Worm (Caenorhabditis elegans) whole organism, young adult: ENCODE measurements around the gene C14A6.6.

Experiments used
- B0019.2 ChIP-seq: fragments of 200-800 bp; sonication (Bioruptor generic); conservative IDR thresholded peaks from 2 replicates; pipeline ENCODE4 v1.3.6; 2022; ENCODE audit warnings: missing genetic modification reagents, missing genetic modification characterization, missing compliant biosample characterization
- B0261.1 ChIP-seq: sonication (generic microtip); optimal IDR thresholded peaks from 2 replicates; lab custom pipeline; 2016; ENCODE audit warnings: mild to moderate bottlenecking, missing genetic modification characterization, moderate library complexity, missing compliant biosample characterization
- B0336.3 ChIP-seq: fragments of 200-800 bp; sonication (Bioruptor generic); IDR thresholded peaks from 2 replicates; pipeline ENCODE4 v1.3.6; 2022; ENCODE audit warnings: missing genetic modification characterization, missing compliant biosample characterization
- C06A6.2 ChIP-seq: fragments of 200-800 bp; sonication (Bioruptor generic); conservative IDR thresholded peaks from 2 replicates; pipeline ENCODE4 v1.3.6; 2022; ENCODE audit warnings: missing genetic modification characterization, missing compliant biosample characterization
- F33H1.4 ChIP-seq: fragments of 200-800 bp; sonication (Bioruptor generic); IDR thresholded peaks from 2 replicates; pipeline ENCODE4 v1.3.6; 2022; ENCODE audit warnings: missing genetic modification reagents, missing genetic modification characterization, missing compliant biosample characterization
- F52B5.7 ChIP-seq: sonication (generic microtip); optimal IDR thresholded peaks from 2 replicates; lab custom pipeline; 2016; ENCODE audit warnings: mild to moderate bottlenecking, missing genetic modification characterization, missing compliant biosample characterization
- F55B11.4 ChIP-seq: sonication (generic microtip); optimal IDR thresholded peaks from 2 replicates; lab custom pipeline; 2016; ENCODE audit warnings: missing compliant biosample characterization, missing genetic modification characterization, borderline replicate concordance; ENCODE audit not compliant: insufficient read depth
- F57C9.4 ChIP-seq: sonication (generic microtip); optimal IDR thresholded peaks from 2 replicates; lab custom pipeline; 2017; ENCODE audit warnings: mild to moderate bottlenecking, missing genetic modification characterization, missing compliant biosample characterization
- T26A5.8 ChIP-seq: sonication (generic microtip); optimal IDR thresholded peaks from 2 replicates; lab custom pipeline; 2016; ENCODE audit warnings: missing genetic modification characterization, missing compliant biosample characterization
- akir-1 ChIP-seq: fragments of 200-800 bp; sonication (Bioruptor generic); optimal IDR thresholded peaks from 2 replicates; lab custom pipeline; 2018; ENCODE audit warnings: mild to moderate bottlenecking, missing genetic modification characterization, moderate library complexity, missing compliant biosample characterization
- athp-1 ChIP-seq: sonication (generic microtip); optimal IDR thresholded peaks from 2 replicates; lab custom pipeline; 2017; ENCODE audit warnings: mild to moderate bottlenecking, missing genetic modification characterization, missing compliant biosample characterization
- attf-5 ChIP-seq: fragments of 200-800 bp; sonication (Bioruptor generic); optimal IDR thresholded peaks from 2 replicates; lab custom pipeline; 2018; ENCODE audit warnings: mild to moderate bottlenecking, missing genetic modification characterization, missing compliant biosample characterization
- bed-1 ChIP-seq: fragments of 200-800 bp; sonication (Bioruptor generic); IDR thresholded peaks from 2 replicates; pipeline ENCODE4 v1.3.6; 2022; ENCODE audit warnings: missing genetic modification reagents, missing genetic modification characterization, missing compliant biosample characterization
- cebp-1 ChIP-seq, 2 experiments: fragments of 200-800 bp in 1 of 2; sonication (Bioruptor generic) in 1 of 2; sonication (generic microtip) in 1 of 2; IDR thresholded peaks in 1 of 2; optimal IDR thresholded peaks in 1 of 2; 2 replicates each; pipeline versions ENCODE4 v1.3.6 to Lab custom; 2017 to 2022; ENCODE audit warnings: missing compliant biosample characterization in 2 of 2, missing genetic modification characterization in 2 of 2, mild to moderate bottlenecking in 1 of 2, missing genetic modification reagents in 1 of 2, moderate library complexity in 1 of 2
- ceh-91 ChIP-seq: fragments of 200-800 bp; sonication (Bioruptor generic); IDR thresholded peaks from 2 replicates; pipeline ENCODE4 v1.3.6; 2022; ENCODE audit warnings: missing genetic modification reagents, missing genetic modification characterization, missing compliant biosample characterization
- dpff-1 ChIP-seq: sonication (generic microtip); optimal IDR thresholded peaks from 2 replicates; lab custom pipeline; 2017; ENCODE audit warnings: mild to moderate bottlenecking, missing genetic modification characterization, missing compliant biosample characterization
- efl-1 ChIP-seq: fragments of 150-350 bp; optimal IDR thresholded peaks from 2 replicates; lab custom pipeline; 2014; ENCODE audit warnings: missing biosample characterization, missing genetic modification reagents, missing genetic modification characterization
- ekl-4 ChIP-seq: fragments of 200-800 bp; sonication (Bioruptor generic); IDR thresholded peaks from 2 replicates; pipeline ENCODE4 v1.3.6; 2022; ENCODE audit warnings: missing genetic modification reagents, missing genetic modification characterization, missing compliant biosample characterization
- gei-17 ChIP-seq: fragments of 200-800 bp; sonication (Bioruptor generic); optimal IDR thresholded peaks from 2 replicates; lab custom pipeline; 2018; ENCODE audit warnings: mild to moderate bottlenecking, missing genetic modification characterization, missing compliant biosample characterization
- him-1 ChIP-seq: sonication (generic microtip); optimal IDR thresholded peaks from 2 replicates; lab custom pipeline; 2016; ENCODE audit warnings: missing genotype, missing genetic modification reagents, missing genetic modification characterization, missing compliant biosample characterization
- hmg-20 ChIP-seq: fragments of 200-800 bp; sonication (Bioruptor generic); IDR thresholded peaks from 2 replicates; pipeline ENCODE4 v1.3.6; 2022; ENCODE audit warnings: missing genetic modification reagents, missing genetic modification characterization, missing compliant biosample characterization
- lag-1 ChIP-seq: fragments of 200-800 bp; sonication (Bioruptor generic); IDR thresholded peaks from 2 replicates; pipeline ENCODE4 v1.3.6; 2022; ENCODE audit warnings: missing genetic modification reagents, missing genetic modification characterization, missing compliant biosample characterization
- let-607 ChIP-seq, 2 experiments: fragments of 200-800 bp in 1 of 2; sonication (Bioruptor generic) in 1 of 2; sonication (generic microtip) in 1 of 2; optimal IDR thresholded peaks; 2 replicates each; lab custom pipeline; 2016 to 2018; ENCODE audit warnings: mild to moderate bottlenecking in 2 of 2, missing compliant biosample characterization in 2 of 2, missing genetic modification characterization in 2 of 2, moderate library complexity in 2 of 2, missing genotype in 1 of 2
- lin-26 ChIP-seq: fragments of 200-800 bp; sonication (Bioruptor generic); IDR thresholded peaks from 2 replicates; pipeline ENCODE4 v1.3.6; 2022; ENCODE audit warnings: missing genetic modification reagents, missing genetic modification characterization, missing compliant biosample characterization
- lin-54 ChIP-seq: fragments of 200-800 bp; sonication (Bioruptor generic); optimal IDR thresholded peaks from 2 replicates; lab custom pipeline; 2018; ENCODE audit warnings: mild to moderate bottlenecking, missing genetic modification characterization, missing compliant biosample characterization
- lir-1 ChIP-seq: fragments of 200-800 bp; sonication (Bioruptor generic); conservative IDR thresholded peaks from 2 replicates; pipeline ENCODE4 v1.3.6; 2022; ENCODE audit warnings: missing genetic modification reagents, missing genetic modification characterization, missing compliant biosample characterization
- madf-3 ChIP-seq: fragments of 200-800 bp; sonication (Bioruptor generic); IDR thresholded peaks from 2 replicates; pipeline ENCODE4 v1.3.6; 2022; ENCODE audit warnings: missing genetic modification reagents, missing genetic modification characterization, missing compliant biosample characterization
- madf-6 ChIP-seq: fragments of 200-800 bp; sonication (Bioruptor generic); IDR thresholded peaks from 2 replicates; pipeline ENCODE4 v1.3.6; 2022; ENCODE audit warnings: missing genetic modification reagents, missing genetic modification characterization, missing compliant biosample characterization
- madf-8 ChIP-seq: fragments of 200-800 bp; sonication (Bioruptor generic); conservative IDR thresholded peaks from 2 replicates; pipeline ENCODE4 v1.3.6; 2022; ENCODE audit warnings: missing genetic modification reagents, missing genetic modification characterization, missing compliant biosample characterization
- mcd-1 ChIP-seq: fragments of 200-800 bp; sonication (Bioruptor generic); IDR thresholded peaks from 2 replicates; pipeline ENCODE4 v1.3.6; 2022; ENCODE audit warnings: missing genetic modification reagents, missing genetic modification characterization, missing compliant biosample characterization
- mxl-1 ChIP-seq: sonication (generic microtip); optimal IDR thresholded peaks from 2 replicates; lab custom pipeline; 2016; ENCODE audit warnings: missing genetic modification characterization, missing compliant biosample characterization
- nfyb-1 ChIP-seq: fragments of 200-800 bp; sonication (Bioruptor generic); IDR thresholded peaks from 2 replicates; pipeline ENCODE4 v1.3.6; 2022; ENCODE audit warnings: missing genetic modification reagents, missing genetic modification characterization, missing compliant biosample characterization
- rcor-1 ChIP-seq: fragments of 200-800 bp; sonication (Bioruptor generic); IDR thresholded peaks from 2 replicates; pipeline ENCODE4 v1.3.6; 2022; ENCODE audit warnings: missing genetic modification reagents, missing genetic modification characterization, missing compliant biosample characterization
- repo-1 ChIP-seq: sonication (generic microtip); optimal IDR thresholded peaks from 2 replicates; lab custom pipeline; 2017; ENCODE audit warnings: mild to moderate bottlenecking, missing genetic modification characterization, missing compliant biosample characterization
- sea-2 ChIP-seq: fragments of 200-800 bp; sonication (Bioruptor generic); IDR thresholded peaks from 2 replicates; pipeline ENCODE4 v1.3.6; 2022; ENCODE audit warnings: missing genetic modification characterization, missing compliant biosample characterization
- snpc-1.1 ChIP-seq: sonication (generic microtip); optimal IDR thresholded peaks from 2 replicates; lab custom pipeline; 2017; ENCODE audit warnings: missing genetic modification characterization, mild to moderate bottlenecking, missing compliant biosample characterization, antibody characterized with exemption, moderate library complexity, missing genotype, missing genetic modification reagents; ENCODE audit not compliant: insufficient read depth
- snpc-1.3 ChIP-seq: sonication (generic microtip); optimal IDR thresholded peaks from 2 replicates; lab custom pipeline; 2017; ENCODE audit warnings: missing genetic modification characterization, mild to moderate bottlenecking, missing compliant biosample characterization, antibody characterized with exemption, moderate library complexity, missing genotype, missing genetic modification reagents; ENCODE audit not compliant: insufficient read depth
- somi-1 ChIP-seq: fragments of 200-800 bp; sonication (Bioruptor generic); optimal IDR thresholded peaks from 2 replicates; lab custom pipeline; 2018; ENCODE audit warnings: mild to moderate bottlenecking, missing genetic modification characterization, missing compliant biosample characterization
- tbx-9 ChIP-seq: sonication (generic microtip); optimal IDR thresholded peaks from 2 replicates; lab custom pipeline; 2016; ENCODE audit warnings: borderline replicate concordance, missing genetic modification characterization, inconsistent platforms, missing compliant biosample characterization
- ztf-18 ChIP-seq: sonication (generic microtip); optimal IDR thresholded peaks from 2 replicates; lab custom pipeline; 2016; ENCODE audit warnings: missing genotype, mild to moderate bottlenecking, missing genetic modification characterization, missing compliant biosample characterization
- ztf-25 ChIP-seq: fragments of 200-800 bp; sonication (Bioruptor generic); IDR thresholded peaks from 2 replicates; pipeline ENCODE4 v1.3.6; 2022; ENCODE audit warnings: missing genetic modification reagents, missing genetic modification characterization, missing compliant biosample characterization

C14A6.6 gene

DNA sequence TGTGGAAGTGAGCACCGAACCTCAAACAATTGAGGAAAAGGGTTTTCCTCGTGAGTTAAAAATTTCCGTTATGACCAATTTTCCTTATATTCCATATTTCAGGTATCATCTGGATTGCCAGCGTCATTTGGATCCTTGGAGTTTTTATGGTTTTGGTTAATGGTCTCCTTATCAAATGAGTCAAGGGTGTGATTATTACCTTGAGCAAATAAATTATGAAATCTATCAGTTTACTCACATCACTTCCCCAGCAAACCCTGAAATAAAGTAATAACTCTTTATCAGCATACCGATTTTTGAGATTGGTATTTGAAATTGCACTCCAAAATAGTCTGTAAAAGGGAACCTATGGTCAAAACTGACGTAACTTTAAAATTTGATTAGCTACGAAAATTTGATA is 22.6 kb downstream of the C14A6.6 start:
- TF ChIP-seq ztf-18 (tag; lab: Kevin White, UChicago) (no peak), snpc-1.3 (tag; lab: Kevin White, UChicago) (no peak), ztf-25 (GFP tag; lab: Robert Waterston, UW) (no peak), rcor-1 (GFP tag; lab: Robert Waterston, UW) (no peak), madf-3 (no peak), T26A5.8 (no peak), F33H1.4 (no peak), him-1 (tag; lab: Kevin White, UChicago) (no peak), somi-1 (GFP tag; lab: Kevin White, UChicago) (no peak)

- TF ChIP-seq ceh-91 (GFP tag; lab: Robert Waterston, UW), result no peak
- no peak for TF ChIP-seq lag-1 (GFP tag; lab: Robert Waterston, UW)
- no peak for TF ChIP-seq sea-2 (GFP tag; lab: Robert Waterston, UW)
- TF ChIP-seq F55B11.4 (tag; lab: Kevin White, UChicago), result no peak
- TF ChIP-seq akir-1 (GFP tag; lab: Kevin White, UChicago), result no peak
- no peak for TF ChIP-seq cebp-1 (GFP tag; IDR thresholded peaks at IDR 0.05; lab: Robert Waterston, UW)
- peak; percentile 77 for TF ChIP-seq cebp-1 (tag; optimal IDR thresholded peaks at IDR 0.05; lab: Kevin White, UChicago)
Observed at ce11 chrV:18143445-18143844, 23.6 kb downstream of the C14A6.6 start, which contains the start of gene Y37H2A.14. Y37H2A.14 (plus strand) TSS chrV:18143745.

ce11 chrV:18142549-18142948 is 24.5 kb downstream of the C14A6.6 start, which contains the start of gene Y37H2A.13:
Y37H2A.13 (plus strand) TSS chrV:18142849.
- TF ChIP-seq lin-54 (GFP tag; lab: Kevin White, UChicago), result no peak
- no peak for TF ChIP-seq gei-17
- no peak for TF ChIP-seq nfyb-1
- no peak for TF ChIP-seq F52B5.7
- TF ChIP-seq snpc-1.1 (tag; lab: Kevin White, UChicago), result no peak
- no peak for TF ChIP-seq C06A6.2
- TF ChIP-seq attf-5, result no peak
- no peak for TF ChIP-seq let-607 (tag; optimal IDR thresholded peaks at IDR 0.05; lab: Kevin White, UChicago)
- TF ChIP-seq madf-6 (GFP tag; lab: Robert Waterston, UW), result no peak

DNA sequence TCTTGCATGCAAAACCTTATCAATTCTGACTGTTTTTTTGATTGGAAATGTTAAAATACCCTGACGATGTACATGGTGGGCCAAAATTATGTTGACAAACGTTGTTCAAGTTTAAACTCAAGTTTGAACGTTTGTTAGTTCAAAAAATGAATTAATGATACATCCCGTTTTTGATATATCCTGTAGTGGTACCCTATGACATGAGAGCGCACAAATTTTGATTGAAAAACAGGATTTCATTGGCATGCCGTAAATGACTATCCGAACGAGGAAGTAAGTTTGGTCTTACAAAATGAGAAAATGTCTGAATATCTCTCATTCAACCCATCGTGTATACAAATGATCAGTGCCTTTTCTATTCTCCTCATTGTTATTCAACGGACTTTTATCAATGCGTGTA is 25.9 kb downstream of the C14A6.6 start, which contains the start of gene Y37H2A.11:
Y37H2A.11 (plus strand) TSS at position 301 of the 400 bp plus-strand sequence.
- TF ChIP-seq dpff-1, result no peak
- no peak for TF ChIP-seq athp-1 (tag; lab: Kevin White, UChicago)
- no peak for TF ChIP-seq hmg-20 (GFP tag; lab: Robert Waterston, UW)
- no peak for TF ChIP-seq F57C9.4 (tag; lab: Kevin White, UChicago)
- no peak for TF ChIP-seq bed-1 (GFP tag; lab: Robert Waterston, UW)

DNA sequence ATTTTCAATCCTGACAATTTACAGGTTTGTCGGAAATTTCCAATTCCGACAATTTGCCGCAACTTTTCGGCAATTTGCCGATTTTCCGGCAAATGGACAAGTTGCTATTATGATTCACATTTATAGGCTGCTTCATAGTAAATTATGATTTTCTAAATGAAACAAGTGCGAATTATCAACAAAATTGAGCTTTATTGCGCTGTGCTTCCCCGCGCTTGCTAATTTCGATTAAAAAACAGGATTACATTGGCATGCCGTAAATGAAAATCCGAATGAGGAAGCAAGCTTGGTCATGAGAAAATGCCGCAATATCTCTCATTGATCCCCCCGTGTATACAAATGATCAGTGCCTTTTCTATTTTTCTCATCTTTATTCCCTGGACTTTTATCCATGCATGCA is 28.4 kb downstream of the C14A6.6 start, which contains the start of gene Y37H2A.10:
Y37H2A.10 (plus strand) TSS at position 301 of the 400 bp plus-strand sequence.
- no peak for TF ChIP-seq lin-54 (GFP tag; lab: Kevin White, UChicago)
- no peak for TF ChIP-seq lir-1 (GFP tag; lab: Robert Waterston, UW)
- no peak for TF ChIP-seq B0261.1 (tag; lab: Kevin White, UChicago)
- TF ChIP-seq mxl-1 (tag; lab: Kevin White, UChicago), result no peak
- no peak for TF ChIP-seq efl-1 (GFP tag; lab: Kevin White, UChicago)
- TF ChIP-seq sea-2 (GFP tag; lab: Robert Waterston, UW), result no peak
- TF ChIP-seq ekl-4 (GFP tag; lab: Robert Waterston, UW), result no peak
- TF ChIP-seq B0336.3, result no peak
- TF ChIP-seq madf-8 (GFP tag; lab: Robert Waterston, UW), result no peak
- no peak for TF ChIP-seq lin-26 (GFP tag; lab: Robert Waterston, UW)
- TF ChIP-seq mcd-1 (GFP tag; lab: Robert Waterston, UW), result no peak
- no peak for TF ChIP-seq B0019.2 (GFP tag; lab: Robert Waterston, UW)
- no peak for TF ChIP-seq repo-1
- TF ChIP-seq tbx-9, result no peak
- TF ChIP-seq, all 124 proteins: peak for 0
